Worm (Caenorhabditis elegans) whole organism, L2 larva: Measurements from ENCODE around the gene mboa-3.

Source experiments
- aly-2 ChIP-seq: fragments of 150-350 bp; optimal IDR thresholded peaks from 2 replicates; lab custom pipeline; 2014; ENCODE audit warnings: missing biosample characterization, missing genetic modification characterization
- lin-13 ChIP-seq: fragments of 150-350 bp; optimal IDR thresholded peaks from 2 replicates; lab custom pipeline; 2014; ENCODE audit warnings: missing biosample characterization, missing genetic modification reagents, missing genetic modification characterization
- mdl-1 ChIP-seq, 2 experiments: fragments of 150-350 bp in 1 of 2; sonication (generic microtip) in 1 of 2; optimal IDR thresholded peaks; 2 replicates each; lab custom pipeline; 2017; ENCODE audit warnings: missing biosample characterization in 2 of 2, missing genetic modification characterization in 2 of 2
- nhr-129 ChIP-seq: fragments of 150-350 bp; optimal IDR thresholded peaks from 2 replicates; lab custom pipeline; 2014; ENCODE audit warnings: missing biosample characterization, missing genetic modification characterization
- nhr-23 ChIP-seq: fragments of 150-350 bp; optimal IDR thresholded peaks from 2 replicates; lab custom pipeline; 2014; ENCODE audit warnings: missing biosample characterization, missing genetic modification reagents, missing genetic modification characterization
- unc-39 ChIP-seq: fragments of 150-350 bp; optimal IDR thresholded peaks from 2 replicates; lab custom pipeline; 2014; ENCODE audit warnings: missing biosample characterization, missing genetic modification characterization
- unc-62 ChIP-seq: fragments of 150-350 bp; optimal IDR thresholded peaks from 2 replicates; lab custom pipeline; 2014; ENCODE audit warnings: missing biosample characterization, missing genetic modification reagents, missing genetic modification characterization
- ztf-11 ChIP-seq: sonication (generic microtip); optimal IDR thresholded peaks from 2 replicates; lab custom pipeline; 2017; ENCODE audit warnings: missing biosample characterization, missing genetic modification characterization

- TF ChIP-seq mdl-1 (tag; optimal IDR thresholded peaks at IDR 0.05; lab: Kevin White, UChicago) (no peak), unc-62 (no peak), lin-13 (no peak), nhr-23 (tag; lab: Kevin White, UChicago) (no peak), ztf-11 (tag; lab: Kevin White, UChicago) (no peak), unc-39 (tag; lab: Kevin White, UChicago) (no peak), nhr-129 (tag; lab: Kevin White, UChicago) (no peak), aly-2 (tag; lab: Kevin White, UChicago) (no peak)
Observed at ce11 chrX:5565478-5565877, 42.9 kb upstream of the mboa-3 start.
